Worm (Caenorhabditis elegans): ENCODE data around the gene gtf-2H3.

- TF ChIP-seq set-16 (GFP tag; IDR thresholded peaks at IDR 0.05) = peak; percentile 96
- TF ChIP-seq nhr-6 (tag; optimal IDR thresholded peaks at IDR 0.05) = no peak
- TF ChIP-seq mes-2 (tag; optimal IDR thresholded peaks at IDR 0.05; ENCODE audit: poor library complexity, severe bottlenecking) = peak; percentile 36
- TF ChIP-seq pqm-1 (tag; optimal IDR thresholded peaks at IDR 0.05) = no peak
- no peak for TF ChIP-seq mxl-2 (GFP tag; conservative IDR thresholded peaks at IDR 0.05)
- 0 out of 2 replicates have a peak, but pooled peaks have one; percentile 6 for TF ChIP-seq pha-4 (GFP tag; IDR thresholded peaks at IDR 0.05)
- no peak for TF ChIP-seq pha-4 (tag; optimal IDR thresholded peaks at IDR 0.05)
- no peak for TF ChIP-seq madf-5 (GFP tag; IDR thresholded peaks at IDR 0.05)
- no peak for TF ChIP-seq fos-1 (tag; optimal IDR thresholded peaks at IDR 0.05)
- no peak for TF ChIP-seq ceh-28 (tag; optimal IDR thresholded peaks at IDR 0.05)
- TF ChIP-seq unc-62 (GFP tag; optimal IDR thresholded peaks at IDR 0.05 in 1 of 2) = no peak
- TF ChIP-seq unc-62 (tag; optimal IDR thresholded peaks at IDR 0.05) = no peak
Measured at ce11 chrIII:10094538-10094937, 25.4 kb downstream of the gtf-2H3 start.
